Fruit fly (Drosophila melanogaster) whole organism, pupa: ENCODE data around the gene CG14414.

ENCODE experiments used
- CG12605 ChIP-seq: fragments of 200-800 bp; sonication (Bioruptor generic); IDR thresholded peaks from 2 replicates; pipeline ENCODE4 v1.3.6; 2022; ENCODE audit warnings: missing biosample characterization, missing genetic modification characterization
- CG13204 ChIP-seq: fragments of 200-800 bp; sonication (Bioruptor generic); optimal IDR thresholded peaks from 2 replicates; lab custom pipeline; 2018; ENCODE audit warnings: missing biosample characterization, mild to moderate bottlenecking, missing genetic modification characterization, moderate library complexity
- CG17806 ChIP-seq: fragments of 200-800 bp; sonication (Bioruptor generic); optimal IDR thresholded peaks from 2 replicates; lab custom pipeline; 2018; ENCODE audit warnings: missing biosample characterization, mild to moderate bottlenecking, missing genetic modification characterization, moderate library complexity
- CG32121 ChIP-seq: fragments of 200-800 bp; sonication (Bioruptor generic); IDR thresholded peaks from 2 replicates; pipeline ENCODE4 v1.3.6; 2022; ENCODE audit warnings: missing biosample characterization, missing genetic modification characterization
- CG34367 ChIP-seq: fragments of 200-800 bp; sonication (Bioruptor generic); optimal IDR thresholded peaks from 2 replicates; lab custom pipeline; 2018; ENCODE audit warnings: missing biosample characterization, mild to moderate bottlenecking, missing genetic modification characterization
- CG4496 ChIP-seq: fragments of 200-800 bp; sonication (Bioruptor generic); IDR thresholded peaks from 3 replicates; pipeline ENCODE4 v1.3.6; 2022; ENCODE audit warnings: missing biosample characterization, missing genetic modification characterization
- CG8159 ChIP-seq: fragments of 200-800 bp; sonication (Bioruptor generic); optimal IDR thresholded peaks from 3 replicates; lab custom pipeline; 2018; ENCODE audit warnings: missing biosample characterization, mild to moderate bottlenecking, missing genetic modification characterization, moderate library complexity
- CG8301 ChIP-seq: fragments of 200-800 bp; sonication (Bioruptor generic); optimal IDR thresholded peaks from 2 replicates; lab custom pipeline; 2018; ENCODE audit warnings: missing biosample characterization, mild to moderate bottlenecking, missing genetic modification characterization
- EcR ChIP-seq: fragments of 200-800 bp; sonication (Bioruptor generic); optimal IDR thresholded peaks from 3 replicates; lab custom pipeline; 2019; ENCODE audit warnings: missing biosample characterization, missing genetic modification characterization, mild to moderate bottlenecking, moderate library complexity, missing genetic modification reagents
- Ets98B ChIP-seq: fragments of 200-800 bp; sonication (Bioruptor generic); IDR thresholded peaks from 2 replicates; pipeline ENCODE4 v1.3.6; 2022; ENCODE audit warnings: missing biosample characterization, missing genetic modification characterization
- Pif1B ChIP-seq: fragments of 200-800 bp; sonication (Bioruptor generic); optimal IDR thresholded peaks from 3 replicates; lab custom pipeline; 2016; ENCODE audit warnings: missing biosample characterization, missing genetic modification characterization
- Snoo ChIP-seq: fragments of 200-800 bp; sonication (Bioruptor generic); optimal IDR thresholded peaks from 3 replicates; lab custom pipeline; 2017; ENCODE audit warnings: missing biosample characterization, mild to moderate bottlenecking, missing genetic modification characterization, inconsistent platforms
- fd96Ca ChIP-seq: fragments of 200-800 bp; sonication (Bioruptor generic); IDR thresholded peaks from 3 replicates; pipeline ENCODE4 v1.3.6; 2022; ENCODE audit warnings: missing biosample characterization, missing genetic modification characterization
- rn ChIP-seq: fragments of 200-800 bp; sonication (Bioruptor generic); IDR thresholded peaks from 2 replicates; pipeline ENCODE4 v1.3.6; 2022; ENCODE audit warnings: missing biosample characterization, missing genetic modification characterization

- TF ChIP-seq CG13204, result no peak
- peak; percentile 44 for TF ChIP-seq CG8159 (tag; lab: Kevin White, UChicago)
- no peak for TF ChIP-seq CG12605
- no peak for TF ChIP-seq CG17806 (tag; lab: Kevin White, UChicago)
- no peak for TF ChIP-seq Ets98B (GFP tag; lab: Robert Waterston, UW)
- no peak for TF ChIP-seq Pif1B
- no peak for TF ChIP-seq rn (GFP tag; lab: Robert Waterston, UW)
- no peak for TF ChIP-seq CG8301 (tag; lab: Kevin White, UChicago)
- TF ChIP-seq CG32121, result no peak
- no peak for TF ChIP-seq CG34367 (tag; lab: Kevin White, UChicago)
- TF ChIP-seq CG4496 (GFP tag; lab: Robert Waterston, UW), result no peak
- TF ChIP-seq Snoo (tag; lab: Kevin White, UChicago), result no peak
- no peak for TF ChIP-seq fd96Ca (GFP tag; lab: Robert Waterston, UW)
- no peak for TF ChIP-seq EcR (GFP tag; lab: Kevin White, UChicago)
These were observed 49.0 kb downstream of the CG14414 start for dm6 chrX:14629411-14629810.
